Worm (Caenorhabditis elegans) whole organism, late embryonic: ENCODE data around the gene zyg-11.

Source experiments
- K09A11.1 ChIP-seq: sonication (generic microtip); optimal IDR thresholded peaks from 2 replicates; lab custom pipeline; 2017; ENCODE audit warnings: antibody characterized with exemption, mild to moderate bottlenecking, missing genetic modification characterization, missing compliant biosample characterization; ENCODE audit not compliant: insufficient read depth
- ama-1 ChIP-seq: fragments of 150-350 bp; optimal IDR thresholded peaks from 2 replicates; lab custom pipeline; 2014
- ceh-2 ChIP-seq: sonication (generic microtip); optimal IDR thresholded peaks from 2 replicates; lab custom pipeline; 2016; ENCODE audit warnings: missing genotype, missing genetic modification characterization, missing compliant biosample characterization
- ceh-22 ChIP-seq: sonication (generic microtip); optimal IDR thresholded peaks from 2 replicates; lab custom pipeline; 2017; ENCODE audit warnings: missing biosample characterization, missing genetic modification characterization
- ceh-24 ChIP-seq: sonication (generic microtip); optimal IDR thresholded peaks from 2 replicates; lab custom pipeline; 2016; ENCODE audit warnings: mild to moderate bottlenecking, missing genetic modification characterization, missing compliant biosample characterization
- ceh-30 ChIP-seq: fragments of 150-350 bp; optimal IDR thresholded peaks from 2 replicates; lab custom pipeline; 2014; ENCODE audit warnings: missing biosample characterization, missing genetic modification characterization
- ceh-34 ChIP-seq: sonication (generic microtip); optimal IDR thresholded peaks from 2 replicates; lab custom pipeline; 2016; ENCODE audit warnings: mild to moderate bottlenecking, missing genetic modification characterization, missing compliant biosample characterization
- ceh-45 ChIP-seq: fragments of 200-800 bp; sonication (Bioruptor generic); IDR thresholded peaks from 2 replicates; pipeline ENCODE4 v1.3.6; 2022; ENCODE audit warnings: missing genetic modification reagents, missing genetic modification characterization, missing compliant biosample characterization
- ceh-48 ChIP-seq: sonication (generic microtip); optimal IDR thresholded peaks from 2 replicates; lab custom pipeline; 2016; ENCODE audit warnings: missing genetic modification characterization, inconsistent platforms, missing compliant biosample characterization
- ceh-6 ChIP-seq: fragments of 200-800 bp; sonication (Bioruptor generic); optimal IDR thresholded peaks from 2 replicates; lab custom pipeline; 2018; ENCODE audit warnings: mild to moderate bottlenecking, missing genetic modification characterization, missing compliant biosample characterization
- ceh-9 ChIP-seq: sonication (generic microtip); optimal IDR thresholded peaks from 2 replicates; lab custom pipeline; 2016; ENCODE audit warnings: mild to moderate bottlenecking, missing genetic modification characterization, inconsistent platforms, missing compliant biosample characterization
- dmd-4 ChIP-seq: sonication (generic microtip); optimal IDR thresholded peaks from 2 replicates; lab custom pipeline; 2016; ENCODE audit warnings: borderline replicate concordance, missing genetic modification characterization, missing compliant biosample characterization
- elt-4 ChIP-seq: sonication (generic microtip); optimal IDR thresholded peaks from 2 replicates; lab custom pipeline; 2016; ENCODE audit warnings: missing genetic modification characterization, missing compliant biosample characterization
- ets-4 ChIP-seq: sonication (generic microtip); optimal IDR thresholded peaks from 2 replicates; lab custom pipeline; 2016; ENCODE audit warnings: missing genetic modification characterization, missing compliant biosample characterization
- eyg-1 ChIP-seq: sonication (generic microtip); optimal IDR thresholded peaks from 2 replicates; lab custom pipeline; 2016; ENCODE audit warnings: missing genotype, missing genetic modification characterization, missing compliant biosample characterization
- fax-1 ChIP-seq: sonication (generic microtip); optimal IDR thresholded peaks from 2 replicates; lab custom pipeline; 2016; ENCODE audit warnings: missing genotype, missing genetic modification characterization, missing compliant biosample characterization
- gmeb-2 ChIP-seq: sonication (generic microtip); optimal IDR thresholded peaks from 2 replicates; lab custom pipeline; 2016; ENCODE audit warnings: missing genetic modification characterization, inconsistent platforms, missing compliant biosample characterization
- hlh-30 ChIP-seq: sonication (generic microtip); optimal IDR thresholded peaks from 2 replicates; lab custom pipeline; 2017; ENCODE audit warnings: antibody characterized with exemption, missing genetic modification characterization, missing compliant biosample characterization; ENCODE audit not compliant: insufficient read depth
- hlh-6 ChIP-seq: sonication (generic microtip); optimal IDR thresholded peaks from 2 replicates; lab custom pipeline; 2016; ENCODE audit warnings: missing genotype, missing genetic modification characterization, missing compliant biosample characterization
- nfya-1 ChIP-seq: sonication (generic microtip); optimal IDR thresholded peaks from 2 replicates; lab custom pipeline; 2017; ENCODE audit warnings: missing genetic modification characterization, mild to moderate bottlenecking, missing compliant biosample characterization, antibody characterized with exemption, moderate library complexity
- nhr-11 ChIP-seq: fragments of 150-350 bp; optimal IDR thresholded peaks from 2 replicates; lab custom pipeline; 2014; ENCODE audit warnings: missing biosample characterization, missing genetic modification characterization
- pat-9 ChIP-seq: fragments of 200-800 bp; sonication (Bioruptor generic); optimal IDR thresholded peaks from 2 replicates; lab custom pipeline; 2018; ENCODE audit warnings: mild to moderate bottlenecking, missing genetic modification characterization, moderate library complexity, missing compliant biosample characterization
- pax-1 ChIP-seq: fragments of 150-350 bp; optimal IDR thresholded peaks from 2 replicates; lab custom pipeline; 2014; ENCODE audit warnings: missing biosample characterization, missing genetic modification characterization
- pha-4 ChIP-seq: fragments of 150-350 bp; optimal IDR thresholded peaks from 2 replicates; lab custom pipeline; 2018; ENCODE audit warnings: missing biosample characterization, missing genetic modification reagents, missing genetic modification characterization
- pros-1 ChIP-seq: fragments of 150-350 bp; optimal IDR thresholded peaks from 2 replicates; lab custom pipeline; 2014; ENCODE audit warnings: missing biosample characterization, missing genetic modification reagents, missing genetic modification characterization
- ref-2 ChIP-seq: sonication (generic microtip); optimal IDR thresholded peaks from 2 replicates; lab custom pipeline; 2016; ENCODE audit warnings: missing genetic modification characterization, missing compliant biosample characterization
- rnt-1 ChIP-seq: sonication (generic microtip); optimal IDR thresholded peaks from 2 replicates; lab custom pipeline; 2016; ENCODE audit warnings: missing genetic modification characterization, missing compliant biosample characterization
- sdc-2 ChIP-seq: sonication (generic microtip); optimal IDR thresholded peaks from 2 replicates; lab custom pipeline; 2016; ENCODE audit warnings: missing genotype, missing genetic modification characterization, missing compliant biosample characterization
- sox-2 ChIP-seq: fragments of 200-800 bp; sonication (Bioruptor generic); IDR thresholded peaks from 2 replicates; pipeline ENCODE4 v1.3.6; 2022; ENCODE audit warnings: missing genetic modification reagents, missing genetic modification characterization, missing compliant biosample characterization
- tbx-7 ChIP-seq: sonication (generic microtip); optimal IDR thresholded peaks from 2 replicates; lab custom pipeline; 2016; ENCODE audit warnings: missing genotype, missing genetic modification characterization, missing compliant biosample characterization
- ttx-3 ChIP-seq: sonication (generic microtip); optimal IDR thresholded peaks from 2 replicates; lab custom pipeline; 2016; ENCODE audit warnings: missing genetic modification reagents, missing genetic modification characterization, missing compliant biosample characterization
- unc-3 ChIP-seq, 2 experiments: fragments of 200-800 bp in 1 of 2; sonication (Bioruptor generic) in 1 of 2; sonication (generic microtip) in 1 of 2; conservative IDR thresholded peaks in 1 of 2; optimal IDR thresholded peaks in 1 of 2; 2 replicates each; pipeline versions ENCODE4 v1.3.6 to Lab custom; 2016 to 2022; ENCODE audit warnings: missing compliant biosample characterization in 2 of 2, missing genetic modification characterization in 2 of 2, missing genetic modification reagents in 1 of 2
- ztf-16 ChIP-seq: sonication (generic microtip); optimal IDR thresholded peaks from 2 replicates; lab custom pipeline; 2017; ENCODE audit warnings: missing genetic modification characterization, missing compliant biosample characterization

Gene zyg-11

DNA sequence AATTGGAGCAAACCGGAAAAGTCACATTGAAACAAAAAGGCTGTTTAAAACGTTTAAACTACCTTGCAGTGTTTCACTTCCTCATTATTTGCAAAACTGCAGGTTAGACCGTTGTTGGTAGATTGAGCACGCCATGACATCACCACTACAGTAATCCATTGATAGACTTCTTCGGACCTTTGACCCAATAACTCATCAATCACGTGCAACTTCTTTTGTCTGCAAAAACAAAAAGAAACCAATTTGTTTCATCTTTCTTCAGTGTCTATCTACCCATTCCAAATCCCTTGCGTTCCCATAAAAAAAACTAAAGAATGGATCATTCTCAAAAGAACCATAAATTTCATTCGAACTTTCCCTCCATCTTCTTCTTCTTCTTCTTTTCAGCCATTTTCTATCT lies 36.4 kb upstream of the zyg-11 start:
- TF ChIP-seq ceh-2 (tag; lab: Kevin White, UChicago): no peak
- no peak for TF ChIP-seq ceh-6 (GFP tag; lab: Kevin White, UChicago)
- TF ChIP-seq nfya-1 (tag; lab: Kevin White, UChicago): no peak
- TF ChIP-seq eyg-1: no peak

ce11 chrII:7983454-7983853 lies 34.0 kb upstream of the zyg-11 start:
- TF ChIP-seq hlh-30 (tag; lab: Kevin White, UChicago) (no peak), ceh-48 (no peak), ref-2 (tag; lab: Kevin White, UChicago) (no peak), ceh-30 (no peak), ceh-45 (no peak), hlh-6 (tag; lab: Kevin White, UChicago) (no peak), nhr-11 (tag; lab: Kevin White, UChicago) (no peak), ttx-3 (tag; lab: Kevin White, UChicago) (no peak), ama-1 (no peak), rnt-1 (tag; lab: Kevin White, UChicago) (no peak), pax-1 (tag; lab: Kevin White, UChicago) (no peak), elt-4 (tag; lab: Kevin White, UChicago) (no peak), sox-2 (GFP tag; lab: Robert Waterston, UW) (no peak), pat-9 (tag; lab: Kevin White, UChicago) (no peak), sdc-2 (tag; lab: Kevin White, UChicago) (no peak)

DNA sequence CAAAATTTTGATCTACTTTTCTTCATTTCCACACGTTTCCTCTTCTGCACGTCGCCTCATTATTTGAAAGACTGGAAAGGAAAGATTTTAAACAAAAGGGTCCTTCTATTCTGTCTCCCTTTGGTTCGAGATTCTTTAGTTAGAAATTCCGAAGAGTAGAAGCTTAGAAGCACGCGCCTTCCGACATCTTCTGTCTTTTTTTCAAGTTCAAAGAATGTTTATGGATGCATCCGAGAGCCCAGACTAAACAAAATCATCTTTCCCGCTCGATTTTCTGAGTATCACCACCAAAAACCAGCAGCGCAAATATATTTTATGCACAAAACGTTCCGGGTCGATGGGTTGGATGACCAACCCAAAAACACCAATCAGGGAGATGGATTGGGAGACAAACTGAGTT lies 33.4 kb upstream of the zyg-11 start:
- TF ChIP-seq K09A11.1 (tag; lab: Kevin White, UChicago) (no peak), sdc-2 (tag; lab: Kevin White, UChicago) (no peak), unc-3 (GFP tag; conservative IDR thresholded peaks at IDR 0.05; lab: Robert Waterston, UW) (no peak), unc-3 (tag; optimal IDR thresholded peaks at IDR 0.05; lab: Kevin White, UChicago) (no peak), ceh-45 (no peak), ztf-16 (no peak), pha-4 (no peak)

ce11 chrII:7985029-7985428 lies 32.5 kb upstream of the zyg-11 start:
- no peak for TF ChIP-seq ceh-24 (tag; lab: Kevin White, UChicago)
- TF ChIP-seq ceh-34 (tag; lab: Kevin White, UChicago): no peak
- TF ChIP-seq ceh-22 (tag; lab: Kevin White, UChicago): no peak
- no peak for TF ChIP-seq pat-9 (tag; lab: Kevin White, UChicago)
- no peak for TF ChIP-seq gmeb-2 (tag; lab: Kevin White, UChicago)

ce11 chrII:7986928-7987327 lies 30.6 kb upstream of the zyg-11 start:
- TF ChIP-seq pros-1 (tag; lab: Kevin White, UChicago): no peak
- TF ChIP-seq ets-4 (tag; lab: Kevin White, UChicago): no peak
- no peak for TF ChIP-seq nfya-1 (tag; lab: Kevin White, UChicago)
- TF ChIP-seq unc-3 (GFP tag; conservative IDR thresholded peaks at IDR 0.05; lab: Robert Waterston, UW): no peak
- no peak for TF ChIP-seq unc-3 (tag; optimal IDR thresholded peaks at IDR 0.05; lab: Kevin White, UChicago)
- no peak for TF ChIP-seq sox-2 (GFP tag; lab: Robert Waterston, UW)
- TF ChIP-seq tbx-7 (tag; lab: Kevin White, UChicago): no peak
- TF ChIP-seq dmd-4 (tag; lab: Kevin White, UChicago): no peak
- TF ChIP-seq fax-1 (tag; lab: Kevin White, UChicago): no peak
- TF ChIP-seq ceh-9 (tag; lab: Kevin White, UChicago): no peak
- no peak for TF ChIP-seq ref-2 (tag; lab: Kevin White, UChicago)
- TF ChIP-seq K09A11.1 (tag; lab: Kevin White, UChicago): no peak
